Worm (Caenorhabditis elegans) whole organism, young adult: ENCODE measurements around the gene T06E6.15.

Experiments used
- Y79H2A.3 ChIP-seq: fragments of 200-800 bp; sonication (Bioruptor generic); conservative IDR thresholded peaks from 2 replicates; pipeline ENCODE4 v1.3.6; 2022; ENCODE audit warnings: missing genetic modification reagents, missing genetic modification characterization, missing compliant biosample characterization
- ccch-3 ChIP-seq: fragments of 200-800 bp; sonication (Bioruptor generic); optimal IDR thresholded peaks from 2 replicates; lab custom pipeline; 2018; ENCODE audit warnings: mild to moderate bottlenecking, missing genetic modification characterization, missing compliant biosample characterization
- ceh-100 ChIP-seq: fragments of 200-800 bp; sonication (Bioruptor generic); IDR thresholded peaks from 2 replicates; pipeline ENCODE4 v1.3.6; 2022; ENCODE audit warnings: missing genetic modification reagents, missing genetic modification characterization, missing compliant biosample characterization
- dox-1 ChIP-seq: fragments of 200-800 bp; sonication (Bioruptor generic); IDR thresholded peaks from 2 replicates; pipeline ENCODE4 v1.3.6; 2022; ENCODE audit warnings: missing genetic modification reagents, missing genetic modification characterization, missing compliant biosample characterization
- hmg-20 ChIP-seq: fragments of 200-800 bp; sonication (Bioruptor generic); IDR thresholded peaks from 2 replicates; pipeline ENCODE4 v1.3.6; 2022; ENCODE audit warnings: missing genetic modification reagents, missing genetic modification characterization, missing compliant biosample characterization
- hsf-1 ChIP-seq: fragments of 200-800 bp; sonication (Bioruptor generic); IDR thresholded peaks from 2 replicates; pipeline ENCODE4 v1.3.6; 2022; ENCODE audit warnings: missing genetic modification reagents, missing genetic modification characterization, missing compliant biosample characterization
- lag-1 ChIP-seq: fragments of 200-800 bp; sonication (Bioruptor generic); IDR thresholded peaks from 2 replicates; pipeline ENCODE4 v1.3.6; 2022; ENCODE audit warnings: missing genetic modification reagents, missing genetic modification characterization, missing compliant biosample characterization
- mcd-1 ChIP-seq: fragments of 200-800 bp; sonication (Bioruptor generic); IDR thresholded peaks from 2 replicates; pipeline ENCODE4 v1.3.6; 2022; ENCODE audit warnings: missing genetic modification reagents, missing genetic modification characterization, missing compliant biosample characterization
- rpc-1 ChIP-seq, 2 experiments: fragments of 150-350 bp in 1 of 2; sonication (generic microtip) in 1 of 2; optimal IDR thresholded peaks; 2 replicates each; lab custom pipeline; 2014 to 2018; ENCODE audit warnings: missing biosample characterization in 1 of 2, missing genetic modification characterization in 1 of 2, missing genetic modification reagents in 1 of 2, missing genotype in 1 of 2
- unc-130 ChIP-seq: sonication (generic microtip); optimal IDR thresholded peaks from 2 replicates; lab custom pipeline; 2016; ENCODE audit warnings: missing genetic modification reagents, missing genetic modification characterization, missing compliant biosample characterization
- ztf-25 ChIP-seq: fragments of 200-800 bp; sonication (Bioruptor generic); IDR thresholded peaks from 2 replicates; pipeline ENCODE4 v1.3.6; 2022; ENCODE audit warnings: missing genetic modification reagents, missing genetic modification characterization, missing compliant biosample characterization

DNA sequence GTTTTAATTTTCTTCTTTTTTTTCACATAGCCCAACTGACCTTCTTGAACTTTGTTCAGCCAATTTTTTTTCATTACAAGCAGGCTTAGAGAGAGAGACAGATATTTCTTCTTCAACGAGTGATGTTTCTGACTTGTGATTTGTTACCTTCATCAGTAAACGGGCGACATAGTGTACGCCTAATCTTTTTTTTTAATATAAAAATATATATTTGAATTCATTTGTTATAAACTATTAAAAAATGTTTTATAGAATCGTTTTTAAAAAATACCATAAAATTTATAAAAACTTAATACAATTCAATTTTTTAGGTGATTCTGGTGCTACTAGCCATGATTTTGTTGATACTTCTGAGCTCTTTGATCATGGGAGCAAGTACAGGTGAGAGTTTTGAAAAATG lies 18.2 kb upstream of the T06E6.15 start, which contains the start of gene T06E6.10:
- TF ChIP-seq ceh-100 (GFP tag; lab: Robert Waterston, UW) (no peak), lag-1 (no peak), hsf-1 (GFP tag; lab: Robert Waterston, UW) (no peak), rpc-1 (optimal IDR thresholded peaks at IDR 0.05; lab: Kevin White, UChicago) (no peak), rpc-1 (tag; optimal IDR thresholded peaks at IDR 0.05; lab: Kevin White, UChicago) (no peak), unc-130 (GFP tag; lab: Kevin White, UChicago) (no peak), mcd-1 (GFP tag; lab: Robert Waterston, UW) (no peak), ccch-3 (no peak), ztf-25 (no peak), Y79H2A.3 (GFP tag; lab: Robert Waterston, UW) (no peak), hmg-20 (no peak), dox-1 (no peak)
